Fruit fly (Drosophila melanogaster): ENCODE measurements around the gene mthl10.

dm6 chr3L:316784-317183 lies 25.9 kb downstream of the mthl10 start, which contains the start of gene ddbt:
- TF ChIP-seq GATAd (GFP tag; optimal IDR thresholded peaks at IDR 0.05), result no peak
- no peak for TF ChIP-seq br (GFP tag; optimal IDR thresholded peaks at IDR 0.05)
- TF ChIP-seq Mio (GFP tag; optimal IDR thresholded peaks at IDR 0.05), result no peak
- no peak for TF ChIP-seq Dfd (GFP tag; optimal IDR thresholded peaks at IDR 0.05)
- no peak for TF ChIP-seq Rel (GFP tag; optimal IDR thresholded peaks at IDR 0.05)
- no peak for TF ChIP-seq Rel (tag; optimal IDR thresholded peaks at IDR 0.05)
- TF ChIP-seq CG9705 (GFP tag; optimal IDR thresholded peaks at IDR 0.05), result no peak
- no peak for TF ChIP-seq fru (GFP tag; optimal IDR thresholded peaks at IDR 0.05)
- no peak for TF ChIP-seq OdsH (GFP tag; optimal IDR thresholded peaks at IDR 0.05)

All from whole organism, wandering third instar larva.